Fruit fly (Drosophila melanogaster): ENCODE results near the gene CG7231.

The CG7231 gene

dm6 chr2L:7968054-7968453, 15.7 kb upstream of the CG7231 start:
- TF ChIP-seq Sin3A (optimal IDR thresholded peaks at IDR 0.05) (no peak), psq (optimal IDR thresholded peaks at IDR 0.05) (no peak), ttk (optimal IDR thresholded peaks at IDR 0.05) (no peak), insv (optimal IDR thresholded peaks at IDR 0.05) (no peak)

- TF ChIP-seq psq (optimal IDR thresholded peaks at IDR 0.05) = no peak
- TF ChIP-seq ttk (optimal IDR thresholded peaks at IDR 0.05) = no peak
- TF ChIP-seq h (optimal IDR thresholded peaks at IDR 0.05) = no peak
- no peak for TF ChIP-seq insv (optimal IDR thresholded peaks at IDR 0.05)
- TF ChIP-seq Myc (optimal IDR thresholded peaks at IDR 0.05) = no peak
- no peak for TF ChIP-seq Sin3A (optimal IDR thresholded peaks at IDR 0.05)
Measured at dm6 chr2L:7969329-7969728, 14.4 kb upstream of the CG7231 start.

DNA sequence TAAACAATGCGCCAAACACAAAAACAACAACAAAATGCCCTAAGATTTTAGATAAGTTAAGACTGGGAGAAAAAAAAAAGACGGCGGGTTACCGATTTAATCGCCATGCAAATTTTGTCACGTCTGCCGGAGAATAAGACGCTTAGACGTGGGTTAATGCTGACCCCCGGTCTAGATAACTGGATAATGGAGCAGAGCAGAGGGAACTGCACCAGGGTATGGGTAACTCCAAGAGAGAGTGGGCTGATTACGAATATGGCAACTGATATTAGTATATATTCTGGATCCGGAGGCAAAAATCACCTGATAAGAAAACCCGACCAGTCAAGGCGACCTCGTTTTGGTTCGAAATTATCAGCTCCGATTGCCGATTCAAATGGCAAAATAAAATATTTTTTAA, 13.7 kb upstream of the CG7231 start:
- TF ChIP-seq h (optimal IDR thresholded peaks at IDR 0.05) (no peak), Myc (optimal IDR thresholded peaks at IDR 0.05) (no peak), psq (optimal IDR thresholded peaks at IDR 0.05) (no peak), Sin3A (optimal IDR thresholded peaks at IDR 0.05) (no peak), insv (optimal IDR thresholded peaks at IDR 0.05) (no peak), ttk (optimal IDR thresholded peaks at IDR 0.05) (no peak)

DNA sequence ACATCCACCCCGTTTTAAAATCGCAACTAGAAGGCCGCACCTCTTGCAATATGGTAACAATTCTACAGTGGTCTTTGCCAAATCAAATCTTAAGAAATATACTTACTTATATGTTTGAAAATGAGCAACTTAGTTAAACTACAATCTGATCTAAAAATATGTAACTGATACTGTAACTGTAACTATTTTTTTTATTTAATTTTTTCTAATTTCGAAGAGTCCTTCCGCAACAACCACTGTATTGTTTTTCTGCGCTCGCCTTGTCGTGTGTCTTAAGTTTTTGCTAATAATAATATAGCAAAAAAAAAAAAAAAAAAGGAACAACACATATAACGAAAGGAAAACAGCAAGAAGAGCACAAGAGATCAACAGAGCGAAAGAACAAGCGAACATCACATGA, 12.3 kb upstream of the CG7231 start:
- TF ChIP-seq psq (optimal IDR thresholded peaks at IDR 0.05) (no peak), insv (optimal IDR thresholded peaks at IDR 0.05) (no peak), h (optimal IDR thresholded peaks at IDR 0.05) (no peak), ttk (optimal IDR thresholded peaks at IDR 0.05) (no peak), Sin3A (optimal IDR thresholded peaks at IDR 0.05) (no peak), Myc (optimal IDR thresholded peaks at IDR 0.05) (no peak)

dm6 chr2L:7973470-7974207, 10.1 kb upstream of the CG7231 start:
- TF ChIP-seq psq (optimal IDR thresholded peaks at IDR 0.05) (no peak), Myc (optimal IDR thresholded peaks at IDR 0.05) (no peak), h (optimal IDR thresholded peaks at IDR 0.05) (no peak), Sin3A (optimal IDR thresholded peaks at IDR 0.05) (no peak), insv (optimal IDR thresholded peaks at IDR 0.05) (no peak), ttk (optimal IDR thresholded peaks at IDR 0.05) (no peak)

dm6 chr2L:7976738-7977137, 7.0 kb upstream of the CG7231 start:
- TF ChIP-seq Sin3A (optimal IDR thresholded peaks at IDR 0.05) (no peak), insv (optimal IDR thresholded peaks at IDR 0.05) (no peak), ttk (optimal IDR thresholded peaks at IDR 0.05) (no peak), h (optimal IDR thresholded peaks at IDR 0.05) (no peak), Myc (optimal IDR thresholded peaks at IDR 0.05) (no peak), psq (optimal IDR thresholded peaks at IDR 0.05) (no peak)

DNA sequence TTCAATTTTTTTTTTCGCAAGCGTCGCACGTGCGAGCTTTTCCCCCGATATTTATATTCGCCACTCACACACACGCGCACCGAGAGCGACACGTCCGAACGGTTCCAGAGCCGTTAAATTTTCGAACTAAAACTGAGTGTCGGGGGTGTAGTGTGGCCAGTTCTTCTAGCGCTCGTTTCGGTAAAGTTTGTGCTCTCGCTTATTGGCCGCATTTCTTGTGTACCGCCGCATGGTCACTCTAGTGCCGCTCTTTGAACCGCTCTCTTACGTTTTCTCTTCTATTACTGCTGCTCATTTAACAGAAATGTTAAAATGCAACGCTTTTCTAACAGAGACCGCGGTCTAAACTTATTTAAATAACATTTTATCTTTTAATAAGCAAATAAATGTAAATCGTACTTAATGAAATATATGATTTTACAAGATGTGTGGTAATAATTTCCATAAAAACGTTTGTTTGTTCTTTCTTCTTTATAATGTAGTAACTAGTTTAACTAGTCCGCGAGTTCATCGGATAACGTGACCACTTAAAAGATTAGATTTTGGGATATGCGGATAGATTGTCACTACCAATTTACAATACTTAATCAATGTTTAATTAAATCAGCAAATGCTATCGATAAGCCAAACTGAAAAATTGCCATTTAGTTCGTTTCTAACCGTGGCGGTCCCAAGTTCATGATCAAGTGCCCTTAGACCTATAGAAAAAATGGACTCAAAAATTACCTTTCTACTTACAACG, 484 bp downstream of the CG7231 start, which contains the start of gene Snoo:
Gene Snoo (minus strand): TSS at position 138 of the 742 bp plus-strand sequence.
- no peak for TF ChIP-seq psq (optimal IDR thresholded peaks at IDR 0.05)
- no peak for TF ChIP-seq Myc (optimal IDR thresholded peaks at IDR 0.05)
- TF ChIP-seq ttk (optimal IDR thresholded peaks at IDR 0.05) = no peak
- no peak for TF ChIP-seq h (optimal IDR thresholded peaks at IDR 0.05)
- no peak for TF ChIP-seq insv (optimal IDR thresholded peaks at IDR 0.05)
- no peak for TF ChIP-seq Sin3A (optimal IDR thresholded peaks at IDR 0.05)

dm6 chr2L:7984889-7985514, 1.3 kb downstream of the CG7231 start:
- TF ChIP-seq Myc (optimal IDR thresholded peaks at IDR 0.05) (no peak), h (optimal IDR thresholded peaks at IDR 0.05) (no peak), insv (optimal IDR thresholded peaks at IDR 0.05) (no peak), ttk (optimal IDR thresholded peaks at IDR 0.05) (no peak), Sin3A (optimal IDR thresholded peaks at IDR 0.05) (no peak), psq (optimal IDR thresholded peaks at IDR 0.05) (no peak)

DNA sequence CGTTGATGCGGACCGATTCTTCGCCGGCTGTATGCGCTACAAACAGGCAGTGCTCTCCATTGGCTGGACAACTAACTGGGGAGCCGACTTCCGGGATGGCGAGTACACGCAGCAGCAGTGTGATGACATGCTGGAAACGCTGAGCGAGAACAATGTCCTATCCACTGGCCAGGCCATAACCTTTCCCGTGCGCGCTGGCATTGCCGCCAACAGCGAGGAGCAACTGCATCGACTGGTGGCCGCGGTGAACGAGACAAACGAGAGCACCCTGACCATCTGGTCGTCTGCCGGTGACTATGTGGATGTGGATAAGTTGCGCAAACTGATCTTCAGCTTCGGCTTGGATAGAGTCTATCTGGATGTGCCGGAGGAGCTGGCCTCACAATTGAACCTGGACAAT, 2.5 kb downstream of the CG7231 start:
- TF ChIP-seq psq (optimal IDR thresholded peaks at IDR 0.05) = no peak
- TF ChIP-seq h (optimal IDR thresholded peaks at IDR 0.05) = no peak
- no peak for TF ChIP-seq Sin3A (optimal IDR thresholded peaks at IDR 0.05)
- TF ChIP-seq Myc (optimal IDR thresholded peaks at IDR 0.05) = no peak
- no peak for TF ChIP-seq insv (optimal IDR thresholded peaks at IDR 0.05)
- TF ChIP-seq ttk (optimal IDR thresholded peaks at IDR 0.05) = no peak

DNA sequence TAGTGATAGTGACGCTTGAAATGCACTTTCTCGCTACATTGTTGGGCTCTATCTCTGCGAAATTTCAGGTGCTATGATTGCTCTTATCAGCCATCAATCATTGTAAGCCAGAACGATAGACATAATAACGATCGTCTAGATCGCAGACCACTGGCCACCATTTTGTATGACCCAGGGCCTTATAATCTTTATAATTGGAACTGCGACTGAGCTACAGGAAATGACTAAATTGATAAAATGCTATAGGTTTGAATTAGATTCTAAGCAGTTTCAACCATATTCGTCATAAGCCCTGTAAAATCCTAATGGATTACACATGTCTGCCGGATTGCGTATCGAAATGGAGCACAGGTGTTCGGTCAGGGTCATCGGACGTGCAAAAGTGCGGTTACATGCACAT, 6.1 kb downstream of the CG7231 start:
- TF ChIP-seq h (optimal IDR thresholded peaks at IDR 0.05) (no peak), Myc (optimal IDR thresholded peaks at IDR 0.05) (no peak), insv (optimal IDR thresholded peaks at IDR 0.05) (no peak), Sin3A (optimal IDR thresholded peaks at IDR 0.05) (no peak), psq (optimal IDR thresholded peaks at IDR 0.05) (no peak), ttk (optimal IDR thresholded peaks at IDR 0.05) (no peak)

- TF ChIP-seq h (optimal IDR thresholded peaks at IDR 0.05) (no peak), psq (optimal IDR thresholded peaks at IDR 0.05) (no peak), Myc (optimal IDR thresholded peaks at IDR 0.05) (no peak), Sin3A (optimal IDR thresholded peaks at IDR 0.05) (no peak), ttk (optimal IDR thresholded peaks at IDR 0.05) (no peak), insv (optimal IDR thresholded peaks at IDR 0.05) (no peak)
Measured at dm6 chr2L:7990720-7991119, 7.0 kb downstream of the CG7231 start.

DNA sequence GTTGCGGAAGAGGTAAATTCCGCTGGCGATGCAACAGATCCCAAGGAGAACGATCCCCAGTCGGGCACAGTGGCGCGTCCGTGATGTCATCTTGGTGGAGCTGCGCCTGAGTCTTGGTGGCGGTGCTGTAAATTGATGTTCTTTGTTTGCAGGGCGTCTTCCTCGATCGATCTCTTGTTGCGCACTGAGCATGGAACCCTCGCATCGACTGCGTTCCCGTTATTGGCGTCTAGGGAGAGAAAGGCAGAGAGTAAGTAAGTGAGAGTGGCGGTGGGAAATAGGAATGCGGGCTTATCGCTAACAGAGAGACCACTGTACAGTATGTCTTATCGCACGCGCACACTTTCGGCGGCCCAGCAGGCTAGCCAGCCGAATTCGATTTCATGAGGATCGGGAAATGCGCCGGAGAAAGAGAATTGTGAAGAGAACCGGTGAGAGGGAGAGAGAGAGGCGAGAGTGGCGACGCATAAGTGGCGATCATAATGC, 7.7 kb downstream of the CG7231 start:
- TF ChIP-seq ttk (optimal IDR thresholded peaks at IDR 0.05) (no peak), Sin3A (optimal IDR thresholded peaks at IDR 0.05) (no peak), h (optimal IDR thresholded peaks at IDR 0.05) (no peak), psq (optimal IDR thresholded peaks at IDR 0.05) (no peak)

All from Kc167 (cell line).